Worm (Caenorhabditis elegans) whole organism, L1 larva: ENCODE data around the gene zmp-2.

Source experiments
- aly-2 ChIP-seq: fragments of 150-350 bp; optimal IDR thresholded peaks from 2 replicates; lab custom pipeline; 2014; ENCODE audit warnings: missing biosample characterization, missing genetic modification characterization
- ama-1 ChIP-seq: fragments of 150-350 bp; optimal IDR thresholded peaks from 2 replicates; lab custom pipeline; 2014
- ceh-82 ChIP-seq, 3 experiments: fragments of 150-350 bp in 1 of 3; sonication (generic microtip) in 2 of 3; optimal IDR thresholded peaks; 2 replicates each; lab custom pipeline; 2014 to 2017; ENCODE audit warnings: missing biosample characterization in 3 of 3, missing genetic modification characterization in 3 of 3
- dpl-1 ChIP-seq, 3 experiments: fragments of 150-350 bp in 2 of 3; sonication (generic microtip) in 1 of 3; optimal IDR thresholded peaks; 2 replicates each; lab custom pipeline; 2014 to 2017; ENCODE audit warnings: missing biosample characterization in 3 of 3, missing genetic modification characterization in 3 of 3, missing genetic modification reagents in 3 of 3
- lin-39 ChIP-seq: fragments of 150-350 bp; optimal IDR thresholded peaks from 2 replicates; lab custom pipeline; 2014; ENCODE audit warnings: missing biosample characterization, missing genetic modification reagents, missing genetic modification characterization
- nhr-11 ChIP-seq: fragments of 150-350 bp; optimal IDR thresholded peaks from 2 replicates; lab custom pipeline; 2014; ENCODE audit warnings: missing biosample characterization, missing genetic modification characterization
- nhr-28 ChIP-seq: fragments of 150-350 bp; optimal IDR thresholded peaks from 2 replicates; lab custom pipeline; 2014; ENCODE audit warnings: missing biosample characterization, missing genetic modification characterization
- nhr-77 ChIP-seq: fragments of 150-350 bp; optimal IDR thresholded peaks from 2 replicates; lab custom pipeline; 2014; ENCODE audit warnings: missing biosample characterization, missing genetic modification characterization

ce11 chrIII:2679362-2679761, 43.2 kb downstream of the zmp-2 start:
- no peak for TF ChIP-seq aly-2 (tag; lab: Kevin White, UChicago)
- no peak for TF ChIP-seq ama-1
- no peak for TF ChIP-seq ceh-82 (tag; optimal IDR thresholded peaks at IDR 0.05; lab: Kevin White, UChicago)
- no peak for TF ChIP-seq nhr-11 (tag; lab: Kevin White, UChicago)
- TF ChIP-seq dpl-1 (GFP tag; optimal IDR thresholded peaks at IDR 0.05; lab: Kevin White, UChicago), result no peak
- TF ChIP-seq nhr-28 (tag; lab: Kevin White, UChicago), result no peak
- no peak for TF ChIP-seq lin-39 (tag; lab: Kevin White, UChicago)
- TF ChIP-seq nhr-77 (tag; lab: Kevin White, UChicago), result no peak
